Worm (Caenorhabditis elegans): ENCODE measurements around the gene F56C3.7.

- no peak for TF ChIP-seq ceh-34 (tag; optimal IDR thresholded peaks at IDR 0.05)
- no peak for TF ChIP-seq fax-1 (tag; optimal IDR thresholded peaks at IDR 0.05)
- TF ChIP-seq nfya-1 (tag; optimal IDR thresholded peaks at IDR 0.05), result no peak
- TF ChIP-seq ceh-24 (tag; optimal IDR thresholded peaks at IDR 0.05), result no peak
- no peak for TF ChIP-seq Y22D7AL.16 (tag; optimal IDR thresholded peaks at IDR 0.05)
- TF ChIP-seq syd-9 (tag; optimal IDR thresholded peaks at IDR 0.05), result no peak
- TF ChIP-seq sox-4 (tag; optimal IDR thresholded peaks at IDR 0.05), result no peak
- TF ChIP-seq unc-55 (GFP tag; optimal IDR thresholded peaks at IDR 0.05), result no peak
- TF ChIP-seq hlh-13 (GFP tag; optimal IDR thresholded peaks at IDR 0.05), result no peak
- no peak for TF ChIP-seq pag-3 (tag; optimal IDR thresholded peaks at IDR 0.05; ENCODE audit: borderline replicate concordance)
- no peak for TF ChIP-seq lim-6 (tag; optimal IDR thresholded peaks at IDR 0.05)
- TF ChIP-seq rnt-1 (tag; optimal IDR thresholded peaks at IDR 0.05), result no peak
- no peak for TF ChIP-seq dmd-4 (tag; optimal IDR thresholded peaks at IDR 0.05; ENCODE audit: borderline replicate concordance)
- TF ChIP-seq tbx-2 (tag; optimal IDR thresholded peaks at IDR 0.05), result no peak
These were observed 26.9 kb upstream of the F56C3.7 start, which contains the start of gene H39E20.1 for ce11 chrX:1397516-1397915.

Measured in whole organism, late embryonic.